Worm (Caenorhabditis elegans) whole organism, young adult: ENCODE results near the gene srv-16.

ENCODE experiments used
- ceh-40 ChIP-seq: fragments of 200-800 bp; sonication (Bioruptor generic); IDR thresholded peaks from 2 replicates; pipeline ENCODE4 v1.3.6; 2022; ENCODE audit warnings: missing genetic modification characterization, missing compliant biosample characterization
- die-1 ChIP-seq: sonication (generic microtip); optimal IDR thresholded peaks from 2 replicates; lab custom pipeline; 2016; ENCODE audit warnings: missing genotype, mild to moderate bottlenecking, missing genetic modification characterization, missing compliant biosample characterization
- dpff-1 ChIP-seq: sonication (generic microtip); optimal IDR thresholded peaks from 2 replicates; lab custom pipeline; 2017; ENCODE audit warnings: mild to moderate bottlenecking, missing genetic modification characterization, missing compliant biosample characterization
- mel-28 ChIP-seq: sonication (generic microtip); optimal IDR thresholded peaks from 2 replicates; lab custom pipeline; 2016; ENCODE audit warnings: borderline replicate concordance, mild to moderate bottlenecking, missing genetic modification characterization, missing compliant biosample characterization
- nfya-1 ChIP-seq: sonication (generic microtip); optimal IDR thresholded peaks from 2 replicates; lab custom pipeline; 2017; ENCODE audit warnings: antibody characterized with exemption, missing compliant biosample characterization, missing genetic modification characterization, borderline replicate concordance; ENCODE audit not compliant: insufficient read depth
- nhr-80 ChIP-seq: sonication (generic microtip); optimal IDR thresholded peaks from 2 replicates; lab custom pipeline; 2016; ENCODE audit warnings: missing genetic modification characterization, missing compliant biosample characterization

- no peak for TF ChIP-seq nfya-1 (tag; lab: Kevin White, UChicago)
- no peak for TF ChIP-seq ceh-40
- no peak for TF ChIP-seq nhr-80 (tag; lab: Kevin White, UChicago)
- no peak for TF ChIP-seq dpff-1
- no peak for TF ChIP-seq die-1
- TF ChIP-seq mel-28 (tag; lab: Kevin White, UChicago), result no peak
These were observed at the start of gene srv-16 for ce11 chrIV:15933814-15934213.
